Worm (Caenorhabditis elegans) whole organism, mixed stage, embryonic: ENCODE results near the gene Y94H6A.3.
A peak's percentile ranks its signal among the peaks of the same experiment; 100 is the strongest.

ENCODE experiments used
- blmp-1 ChIP-seq: fragments of 150-350 bp; optimal IDR thresholded peaks from 2 replicates; lab custom pipeline; 2014; ENCODE audit warnings: missing biosample characterization, missing genetic modification characterization
- lsy-2 ChIP-seq: fragments of 150-350 bp; optimal IDR thresholded peaks from 2 replicates; lab custom pipeline; 2014; ENCODE audit warnings: missing biosample characterization, missing genetic modification characterization
- mep-1 ChIP-seq: fragments of 150-350 bp; optimal IDR thresholded peaks from 2 replicates; lab custom pipeline; 2017; ENCODE audit warnings: missing biosample characterization, missing genetic modification reagents, missing genetic modification characterization, inconsistent platforms
- snpc-4 ChIP-seq: fragments of 150-350 bp; optimal IDR thresholded peaks from 2 replicates; lab custom pipeline; 2014; ENCODE audit warnings: missing biosample characterization, missing genetic modification characterization
- unc-39 ChIP-seq: fragments of 150-350 bp; optimal IDR thresholded peaks from 2 replicates; lab custom pipeline; 2014; ENCODE audit warnings: missing biosample characterization, missing genetic modification characterization
- unc-62 ChIP-seq: fragments of 150-350 bp; optimal IDR thresholded peaks from 2 replicates; lab custom pipeline; 2014; ENCODE audit warnings: missing biosample characterization, missing genetic modification reagents, missing genetic modification characterization
- ztf-11 ChIP-seq: fragments of 150-350 bp; optimal IDR thresholded peaks from 2 replicates; lab custom pipeline; 2014; ENCODE audit warnings: missing biosample characterization, missing genetic modification characterization

- TF ChIP-seq mep-1 (tag; lab: Kevin White, UChicago): peak; percentile 92
- TF ChIP-seq unc-62: peak; percentile 4
- TF ChIP-seq blmp-1 (tag; lab: Kevin White, UChicago): no peak
- peak; percentile 83 for TF ChIP-seq lsy-2
- no peak for TF ChIP-seq unc-39 (tag; lab: Kevin White, UChicago)
- TF ChIP-seq snpc-4 (tag; lab: Kevin White, UChicago): no peak
- no peak for TF ChIP-seq ztf-11
Observed at ce11 chrIV:2676281-2676680, at the start of gene Y94H6A.3.
